Fruit fly (Drosophila melanogaster): Measurements from ENCODE around the gene qin.

The qin gene

DNA sequence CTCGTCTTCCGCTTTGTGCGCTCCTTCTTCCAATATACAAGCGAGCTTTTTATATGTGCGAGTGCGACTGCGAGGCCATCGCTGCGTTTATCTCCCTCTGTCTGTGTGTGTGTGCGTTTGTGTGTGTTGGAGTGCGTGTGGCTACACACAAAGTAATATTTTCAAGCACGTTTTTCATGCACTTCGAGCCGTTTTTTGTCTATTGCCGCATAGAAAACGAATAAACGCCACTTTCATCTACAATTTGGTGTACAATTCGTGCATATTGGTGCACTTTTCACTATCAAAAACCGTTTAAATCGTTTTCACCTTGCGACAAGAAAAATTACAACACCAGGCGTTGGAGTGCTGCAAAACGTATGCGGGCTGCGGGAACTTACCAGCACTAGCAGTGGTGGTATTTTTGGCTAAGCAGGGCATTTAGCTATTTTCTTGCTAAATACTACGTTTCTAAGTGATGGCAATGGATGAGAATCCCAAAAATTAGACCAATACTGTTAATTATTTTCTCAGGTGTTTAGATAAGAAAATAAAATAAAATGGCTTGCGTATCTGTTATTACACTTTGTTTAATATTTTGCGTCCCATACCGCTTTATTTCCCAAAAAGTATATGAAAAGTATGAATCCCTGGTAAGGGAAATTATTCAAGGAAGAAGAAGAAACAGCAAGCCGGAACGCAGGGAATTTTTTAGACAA lies 68.3 kb downstream of the qin start, which contains the start of the genes CG31224 and CstF64 (continued):
- TF ChIP-seq CG33557 (GFP tag; optimal IDR thresholded peaks at IDR 0.05) (peak; percentile 68), CG15601 (tag; optimal IDR thresholded peaks at IDR 0.05) (peak; percentile 74), lab (GFP tag; optimal IDR thresholded peaks at IDR 0.05) (peak; percentile 90), sisA (GFP tag; IDR thresholded peaks at IDR 0.05) (peak; percentile 78), sqz (GFP tag; optimal IDR thresholded peaks at IDR 0.05) (no peak), Xrp1 (GFP tag; IDR thresholded peaks at IDR 0.05) (peak; percentile 84), abd-A (tag; optimal IDR thresholded peaks at IDR 0.05) (no peak), Oli (tag; optimal IDR thresholded peaks at IDR 0.05) (peak; percentile 64), her (GFP tag; optimal IDR thresholded peaks at IDR 0.05) (peak; percentile 71), cg (GFP tag; optimal IDR thresholded peaks at IDR 0.05) (peak; percentile 96), CG34376 (GFP tag; optimal IDR thresholded peaks at IDR 0.05) (peak; percentile 76), tup (GFP tag; optimal IDR thresholded peaks at IDR 0.05) (peak; percentile 71), CG18476 (GFP tag; optimal IDR thresholded peaks at IDR 0.05) (peak; percentile 83), CG32772 (GFP tag; IDR thresholded peaks at IDR 0.05) (peak; percentile 77), CG14965 (GFP tag; optimal IDR thresholded peaks at IDR 0.05; ENCODE audit: borderline replicate concordance) (peak; percentile 52), CG31441 (GFP tag; IDR thresholded peaks at IDR 0.05) (no peak; the same call in 1 of the 2 replicates), CkIIα-i1 (GFP tag; IDR thresholded peaks at IDR 0.05) (no peak), HmgZ (tag; optimal IDR thresholded peaks at IDR 0.05) (peak; percentile 79), vvl (GFP tag; IDR thresholded peaks at IDR 0.05) (peak; percentile 90), CG7372 (GFP tag; IDR thresholded peaks at IDR 0.05) (peak; percentile 73), ftz-f1 (GFP tag; optimal IDR thresholded peaks at IDR 0.05) (peak; percentile 89), Dfd (GFP tag; optimal IDR thresholded peaks at IDR 0.05) (no peak), ems (GFP tag; optimal IDR thresholded peaks at IDR 0.05) (peak; percentile 90), slou (GFP tag; optimal IDR thresholded peaks at IDR 0.05) (peak; percentile 67), CG32532 (GFP tag; IDR thresholded peaks at IDR 0.05) (peak; percentile 86), CG1529 (GFP tag; optimal IDR thresholded peaks at IDR 0.05) (no peak), sim (GFP tag; IDR thresholded peaks at IDR 0.05) (no peak), org-1 (GFP tag; optimal IDR thresholded peaks at IDR 0.05) (peak; percentile 57), mirr (GFP tag; optimal IDR thresholded peaks at IDR 0.05) (no peak), CG10959 (GFP tag; IDR thresholded peaks at IDR 0.05) (no peak), CG10321 (GFP tag; IDR thresholded peaks at IDR 0.05) (no peak), CG34422 (GFP tag; IDR thresholded peaks at IDR 0.05) (peak; percentile 79; the same call in 1 of the 3 replicates), Med (GFP tag) (peak; percentile 98), CG2712 (tag; optimal IDR thresholded peaks at IDR 0.05) (peak; percentile 86), CG17829 (tag; optimal IDR thresholded peaks at IDR 0.05) (peak; percentile 86), CG8944 (GFP tag; optimal IDR thresholded peaks at IDR 0.05) (peak; percentile 90), CG3065 (GFP tag; optimal IDR thresholded peaks at IDR 0.05) (peak; percentile 42), CG18599 (GFP tag; optimal IDR thresholded peaks at IDR 0.05) (no peak), CG17359 (tag; optimal IDR thresholded peaks at IDR 0.05) (peak; percentile 83), ewg (GFP tag; optimal IDR thresholded peaks at IDR 0.05) (peak; percentile 70), CG17612 (GFP tag; IDR thresholded peaks at IDR 0.05) (no peak), CrebB (tag; optimal IDR thresholded peaks at IDR 0.05) (peak; percentile 38), Lhr (GFP tag; optimal IDR thresholded peaks at IDR 0.05) (no peak), Bteb2 (GFP tag; optimal IDR thresholded peaks at IDR 0.05) (peak; percentile 88), CG3726 (GFP tag; IDR thresholded peaks at IDR 0.05) (peak; percentile 64; the same call in 2 of the 3 replicates), CG15073 (GFP tag; optimal IDR thresholded peaks at IDR 0.05) (no peak), MTF-1 (GFP tag; optimal IDR thresholded peaks at IDR 0.05; ENCODE audit: borderline replicate concordance) (peak; percentile 32), Meics (GFP tag; optimal IDR thresholded peaks at IDR 0.05) (peak; percentile 78), lov (optimal IDR thresholded peaks at IDR 0.05) (no peak), lov (GFP tag; IDR thresholded peaks at IDR 0.05) (peak; percentile 50; the same call in 1 of the 3 replicates)

All from whole organism, embryonic.